Worm (Caenorhabditis elegans) whole organism, L2 larva: ENCODE results near the gene gck-4.

Experiments used
- C34F6.9 ChIP-seq: fragments of 150-350 bp; optimal IDR thresholded peaks from 2 replicates; lab custom pipeline; 2014; ENCODE audit warnings: missing biosample characterization, missing genetic modification characterization
- F13H6.1 ChIP-seq: sonication (generic microtip); optimal IDR thresholded peaks from 2 replicates; lab custom pipeline; 2016; ENCODE audit warnings: missing genetic modification characterization, missing compliant biosample characterization
- R02D3.7 ChIP-seq: fragments of 150-350 bp; optimal IDR thresholded peaks from 2 replicates; lab custom pipeline; 2014; ENCODE audit warnings: missing biosample characterization, missing genetic modification characterization
- ZK546.5 ChIP-seq: sonication (generic microtip); optimal IDR thresholded peaks from 2 replicates; lab custom pipeline; 2017; ENCODE audit warnings: missing biosample characterization, missing genetic modification characterization
- alr-1 ChIP-seq: fragments of 150-350 bp; optimal IDR thresholded peaks from 2 replicates; lab custom pipeline; 2014; ENCODE audit warnings: missing biosample characterization, missing genetic modification characterization
- aly-2 ChIP-seq: fragments of 150-350 bp; optimal IDR thresholded peaks from 2 replicates; lab custom pipeline; 2014; ENCODE audit warnings: missing biosample characterization, missing genetic modification characterization
- ama-1 ChIP-seq: fragments of 150-350 bp; optimal IDR thresholded peaks from 2 replicates; lab custom pipeline; 2018; ENCODE audit warnings: inconsistent platforms
- blmp-1 ChIP-seq: sonication (generic microtip); optimal IDR thresholded peaks from 2 replicates; lab custom pipeline; 2017; ENCODE audit warnings: missing genetic modification characterization, mild to moderate bottlenecking, missing compliant biosample characterization, antibody characterized with exemption, moderate library complexity; ENCODE audit not compliant: insufficient read depth
- ceh-16 ChIP-seq: fragments of 150-350 bp; optimal IDR thresholded peaks from 2 replicates; lab custom pipeline; 2014; ENCODE audit warnings: missing biosample characterization, missing genetic modification characterization
- crh-2 ChIP-seq: sonication (generic microtip); optimal IDR thresholded peaks from 2 replicates; lab custom pipeline; 2017; ENCODE audit warnings: missing biosample characterization, missing genetic modification characterization
- dmd-4 ChIP-seq: sonication (generic microtip); optimal IDR thresholded peaks from 2 replicates; lab custom pipeline; 2017; ENCODE audit warnings: missing biosample characterization, missing genetic modification characterization
- egl-27 ChIP-seq: sonication (generic microtip); optimal IDR thresholded peaks from 3 replicates; lab custom pipeline; 2017; ENCODE audit warnings: missing biosample characterization, missing genetic modification reagents, missing genetic modification characterization
- elt-3 ChIP-seq: sonication (generic microtip); optimal IDR thresholded peaks from 2 replicates; lab custom pipeline; 2017; ENCODE audit warnings: missing biosample characterization, missing genetic modification characterization
- fos-1 ChIP-seq: fragments of 150-350 bp; optimal IDR thresholded peaks from 2 replicates; lab custom pipeline; 2014; ENCODE audit warnings: missing biosample characterization, missing genetic modification characterization
- gmeb-1 ChIP-seq: fragments of 150-350 bp; optimal IDR thresholded peaks from 2 replicates; lab custom pipeline; 2014; ENCODE audit warnings: missing biosample characterization, missing genetic modification characterization
- lin-11 ChIP-seq: fragments of 150-350 bp; sonication (generic microtip); optimal IDR thresholded peaks from 2 replicates; lab custom pipeline; 2014; ENCODE audit warnings: missing biosample characterization, missing genetic modification characterization, inconsistent platforms, mixed read lengths
- lin-13 ChIP-seq: fragments of 150-350 bp; optimal IDR thresholded peaks from 2 replicates; lab custom pipeline; 2014; ENCODE audit warnings: missing biosample characterization, missing genetic modification reagents, missing genetic modification characterization
- lin-39 ChIP-seq: fragments of 150-350 bp; optimal IDR thresholded peaks from 2 replicates; lab custom pipeline; 2014; ENCODE audit warnings: missing biosample characterization, missing genetic modification reagents, missing genetic modification characterization
- lsy-2 ChIP-seq, 2 experiments: fragments of 150-350 bp in 1 of 2; sonication (generic microtip) in 1 of 2; optimal IDR thresholded peaks; 2 replicates each; lab custom pipeline; 2014 to 2017; ENCODE audit warnings: missing biosample characterization in 2 of 2, missing genetic modification characterization in 2 of 2
- mab-5 ChIP-seq: fragments of 150-350 bp; optimal IDR thresholded peaks from 2 replicates; lab custom pipeline; 2014; ENCODE audit warnings: missing biosample characterization, missing genetic modification characterization
- mbf-1 ChIP-seq: sonication (generic microtip); optimal IDR thresholded peaks from 2 replicates; lab custom pipeline; 2017; ENCODE audit warnings: missing biosample characterization, missing genetic modification characterization
- mdl-1 ChIP-seq, 2 experiments: fragments of 150-350 bp in 1 of 2; sonication (generic microtip) in 1 of 2; optimal IDR thresholded peaks; 2 replicates each; lab custom pipeline; 2017; ENCODE audit warnings: missing biosample characterization in 2 of 2, missing genetic modification characterization in 2 of 2
- nhr-11 ChIP-seq: fragments of 150-350 bp; optimal IDR thresholded peaks from 2 replicates; lab custom pipeline; 2014; ENCODE audit warnings: missing biosample characterization, missing genetic modification characterization
- nhr-12 ChIP-seq: fragments of 150-350 bp; optimal IDR thresholded peaks from 2 replicates; lab custom pipeline; 2014; ENCODE audit warnings: missing biosample characterization, missing genetic modification characterization
- nhr-129 ChIP-seq: fragments of 150-350 bp; optimal IDR thresholded peaks from 2 replicates; lab custom pipeline; 2014; ENCODE audit warnings: missing biosample characterization, missing genetic modification characterization
- nhr-21 ChIP-seq: fragments of 150-350 bp; optimal IDR thresholded peaks from 2 replicates; lab custom pipeline; 2014; ENCODE audit warnings: missing biosample characterization, missing genetic modification characterization
- nhr-25 ChIP-seq: fragments of 150-350 bp; sonication (generic microtip); optimal IDR thresholded peaks from 3 replicates; lab custom pipeline; 2014; ENCODE audit warnings: missing biosample characterization, missing genetic modification characterization
- nhr-6 ChIP-seq: fragments of 150-350 bp; optimal IDR thresholded peaks from 2 replicates; lab custom pipeline; 2014; ENCODE audit warnings: missing biosample characterization, missing genetic modification characterization
- nhr-77 ChIP-seq: fragments of 150-350 bp; optimal IDR thresholded peaks from 2 replicates; lab custom pipeline; 2014; ENCODE audit warnings: missing biosample characterization, missing genetic modification characterization
- peb-1 ChIP-seq: fragments of 150-350 bp; optimal IDR thresholded peaks from 2 replicates; lab custom pipeline; 2014; ENCODE audit warnings: missing biosample characterization, missing genetic modification characterization
- sem-4 ChIP-seq: fragments of 150-350 bp; optimal IDR thresholded peaks from 2 replicates; lab custom pipeline; 2014; ENCODE audit warnings: missing biosample characterization, missing genetic modification reagents, missing genetic modification characterization
- skn-1 ChIP-seq: sonication (generic microtip); optimal IDR thresholded peaks from 2 replicates; lab custom pipeline; 2017; ENCODE audit warnings: missing biosample characterization, missing genetic modification characterization
- sma-3 ChIP-seq: sonication (generic microtip); optimal IDR thresholded peaks from 2 replicates; lab custom pipeline; 2016; ENCODE audit warnings: missing genetic modification reagents, missing genetic modification characterization, missing compliant biosample characterization
- sma-9 ChIP-seq, 2 experiments: fragments of 150-350 bp in 1 of 2; sonication (generic microtip) in 1 of 2; optimal IDR thresholded peaks; 2 replicates each; lab custom pipeline; 2014 to 2016; ENCODE audit warnings: missing genetic modification characterization in 2 of 2, mild to moderate bottlenecking in 1 of 2, missing biosample characterization in 1 of 2, missing compliant biosample characterization in 1 of 2, missing genetic modification reagents in 1 of 2, moderate library complexity in 1 of 2
- snpc-4 ChIP-seq: fragments of 150-350 bp; optimal IDR thresholded peaks from 2 replicates; lab custom pipeline; 2014; ENCODE audit warnings: missing biosample characterization, missing genetic modification characterization
- unc-39 ChIP-seq: fragments of 150-350 bp; optimal IDR thresholded peaks from 2 replicates; lab custom pipeline; 2014; ENCODE audit warnings: missing biosample characterization, missing genetic modification characterization
- unc-55 ChIP-seq: fragments of 150-350 bp; sonication (generic microtip); optimal IDR thresholded peaks from 3 replicates; lab custom pipeline; 2014; ENCODE audit warnings: missing biosample characterization, missing genetic modification reagents, missing genetic modification characterization
- ztf-1 ChIP-seq: fragments of 200-800 bp; sonication (Bioruptor generic); conservative IDR thresholded peaks from 2 replicates; pipeline ENCODE4 v1.3.6; 2022; ENCODE audit warnings: missing genetic modification characterization, missing compliant biosample characterization
- ztf-11 ChIP-seq: sonication (generic microtip); optimal IDR thresholded peaks from 2 replicates; lab custom pipeline; 2017; ENCODE audit warnings: missing biosample characterization, missing genetic modification characterization
- ztf-4 ChIP-seq: fragments of 150-350 bp; optimal IDR thresholded peaks from 2 replicates; lab custom pipeline; 2014; ENCODE audit warnings: missing biosample characterization, missing genetic modification characterization

gck-4 gene

ce11 chrX:13717053-13717671 lies 40.2 kb downstream of the gck-4 start, which contains the start of gene shc-3:
Gene shc-3 (plus strand): TSS chrX:13717536.
- peak; percentile 20 for TF ChIP-seq fos-1
- TF ChIP-seq elt-3 (tag; lab: Kevin White, UChicago): no peak

- no peak for TF ChIP-seq nhr-129 (tag; lab: Kevin White, UChicago)
- TF ChIP-seq blmp-1 (tag; lab: Kevin White, UChicago): no peak
- no peak for TF ChIP-seq ZK546.5
- TF ChIP-seq ceh-16 (tag; lab: Kevin White, UChicago): no peak
- TF ChIP-seq egl-27: no peak
- TF ChIP-seq skn-1: no peak
- TF ChIP-seq elt-3 (tag; lab: Kevin White, UChicago): no peak
- no peak for TF ChIP-seq nhr-12 (tag; lab: Kevin White, UChicago)
- TF ChIP-seq nhr-11 (tag; lab: Kevin White, UChicago): no peak
- TF ChIP-seq sma-3 (GFP tag; lab: Kevin White, UChicago): no peak
- no peak for TF ChIP-seq aly-2 (tag; lab: Kevin White, UChicago)
- no peak for TF ChIP-seq unc-39
- no peak for TF ChIP-seq ztf-4 (tag; lab: Kevin White, UChicago)
These were observed 45.8 kb downstream of the gck-4 start, which contains the start of gene poml-1 for ce11 chrX:13722821-13723220. Gene poml-1 (minus strand): TSS chrX:13722921.

- TF ChIP-seq alr-1 (tag; lab: Kevin White, UChicago): no peak
- no peak for TF ChIP-seq snpc-4 (tag; lab: Kevin White, UChicago)
- no peak for TF ChIP-seq lin-39 (tag; lab: Kevin White, UChicago)
- TF ChIP-seq ztf-1 (GFP tag; lab: Robert Waterston, UW): no peak
- TF ChIP-seq dmd-4 (tag; lab: Kevin White, UChicago): no peak
- no peak for TF ChIP-seq F13H6.1
- no peak for TF ChIP-seq crh-2
- TF ChIP-seq mab-5 (tag; lab: Kevin White, UChicago): no peak
- TF ChIP-seq C34F6.9: no peak
- no peak for TF ChIP-seq lin-13 (GFP tag; lab: Kevin White, UChicago)
These were observed 47.4 kb downstream of the gck-4 start, which contains the start of gene K11E4.6 for ce11 chrX:13724364-13724763. Gene K11E4.6 (plus strand): TSS chrX:13724664.

- no peak for TF ChIP-seq ztf-11 (tag; lab: Kevin White, UChicago)
- TF ChIP-seq blmp-1 (tag; lab: Kevin White, UChicago): peak; percentile 80
- TF ChIP-seq, all 48 proteins: peak for 1
These were observed 49.3 kb downstream of the gck-4 start for ce11 chrX:13726285-13726684.

ce11 chrX:13726874-13727343 lies 49.9 kb downstream of the gck-4 start, which contains the start of gene pix-1:
Gene pix-1 (plus strand): TSS chrX:13727293.
- TF ChIP-seq nhr-21: peak; percentile 17
- peak in 1 of 2 experiments; percentile 69 for TF ChIP-seq lsy-2 (tag; optimal IDR thresholded peaks at IDR 0.05; lab: Kevin White, UChicago)
- peak; percentile 66 for TF ChIP-seq nhr-129 (tag; lab: Kevin White, UChicago)
- TF ChIP-seq lin-39 (tag; lab: Kevin White, UChicago): no peak
- no peak for TF ChIP-seq mdl-1 (tag; optimal IDR thresholded peaks at IDR 0.05; lab: Kevin White, UChicago)
- no peak for TF ChIP-seq peb-1 (tag; lab: Kevin White, UChicago)
- TF ChIP-seq nhr-12 (tag; lab: Kevin White, UChicago): no peak
- TF ChIP-seq mbf-1: no peak
- TF ChIP-seq R02D3.7 (tag; lab: Kevin White, UChicago): no peak
- TF ChIP-seq unc-55 (GFP tag; lab: Kevin White, UChicago): peak; percentile 69
- TF ChIP-seq fos-1: peak; percentile 64
- no peak for TF ChIP-seq unc-39
- peak; percentile 64 for TF ChIP-seq snpc-4 (tag; lab: Kevin White, UChicago)
- peak; percentile 11 for TF ChIP-seq lin-11
- peak; percentile 68 for TF ChIP-seq C34F6.9
- TF ChIP-seq aly-2 (tag; lab: Kevin White, UChicago): no peak
- TF ChIP-seq nhr-6: peak; percentile 2
- peak; percentile 55 for TF ChIP-seq sma-3 (GFP tag; lab: Kevin White, UChicago)
- peak; percentile 13 for TF ChIP-seq ztf-4 (tag; lab: Kevin White, UChicago)
- peak; percentile 50 for TF ChIP-seq mab-5 (tag; lab: Kevin White, UChicago)
- peak; percentile 67 for TF ChIP-seq sem-4 (tag; lab: Kevin White, UChicago)
- no peak for TF ChIP-seq ZK546.5
- no peak for TF ChIP-seq dmd-4 (tag; lab: Kevin White, UChicago)
- TF ChIP-seq nhr-25 (tag; lab: Kevin White, UChicago): peak; percentile 53
- no peak for TF ChIP-seq ama-1 (lab: Kevin White, UChicago)
- no peak for TF ChIP-seq nhr-11 (tag; lab: Kevin White, UChicago)
- peak; percentile 70 for TF ChIP-seq crh-2
- TF ChIP-seq gmeb-1 (tag; lab: Kevin White, UChicago): peak; percentile 45
- TF ChIP-seq nhr-77 (tag; lab: Kevin White, UChicago): no peak
- TF ChIP-seq F13H6.1: peak; percentile 77
- peak; percentile 85 for TF ChIP-seq sma-9 (GFP tag; optimal IDR thresholded peaks at IDR 0.05; lab: Kevin White, UChicago)
- no peak for TF ChIP-seq sma-9 (tag; optimal IDR thresholded peaks at IDR 0.05; lab: Kevin White, UChicago)
- TF ChIP-seq lin-13 (GFP tag; lab: Kevin White, UChicago): peak; percentile 62
- TF ChIP-seq egl-27: peak; percentile 50
